Worm (Caenorhabditis elegans) whole organism, mixed stage, embryonic: Measurements from ENCODE around the gene ttm-2.

Experiments
- bed-3 ChIP-seq: fragments of 200-800 bp; sonication (Bioruptor generic); optimal IDR thresholded peaks from 3 replicates; lab custom pipeline; 2018; ENCODE audit warnings: mild to moderate bottlenecking, missing genetic modification characterization, moderate library complexity, missing compliant biosample characterization
- ceh-43 ChIP-seq: fragments of 200-800 bp; sonication (Bioruptor generic); optimal IDR thresholded peaks from 2 replicates; lab custom pipeline; 2018; ENCODE audit warnings: mild to moderate bottlenecking, missing genetic modification characterization, moderate library complexity, missing compliant biosample characterization
- elt-3 ChIP-seq: fragments of 150-350 bp; optimal IDR thresholded peaks from 2 replicates; lab custom pipeline; 2014; ENCODE audit warnings: missing biosample characterization, missing genetic modification characterization
- ham-2 ChIP-seq: fragments of 200-800 bp; sonication (Bioruptor generic); optimal IDR thresholded peaks from 2 replicates; lab custom pipeline; 2018; ENCODE audit warnings: mild to moderate bottlenecking, missing genetic modification characterization, missing compliant biosample characterization
- hlh-1 ChIP-seq: fragments of 150-350 bp; optimal IDR thresholded peaks from 2 replicates; lab custom pipeline; 2014; ENCODE audit warnings: missing biosample characterization, missing genetic modification reagents, missing genetic modification characterization
- lin-13 ChIP-seq: fragments of 150-350 bp; optimal IDR thresholded peaks from 2 replicates; lab custom pipeline; 2014; ENCODE audit warnings: missing biosample characterization, missing genetic modification characterization
- mls-2 ChIP-seq: sonication (generic microtip); optimal IDR thresholded peaks from 2 replicates; lab custom pipeline; 2016; ENCODE audit warnings: mild to moderate bottlenecking, missing genetic modification characterization, moderate library complexity, missing compliant biosample characterization
- snpc-4 ChIP-seq: fragments of 150-350 bp; optimal IDR thresholded peaks from 2 replicates; lab custom pipeline; 2014; ENCODE audit warnings: missing biosample characterization, missing genetic modification characterization
- tbx-8 ChIP-seq: fragments of 200-800 bp; sonication (Bioruptor generic); optimal IDR thresholded peaks from 2 replicates; lab custom pipeline; 2018; ENCODE audit warnings: mild to moderate bottlenecking, missing genetic modification characterization, moderate library complexity, missing compliant biosample characterization
- unc-39 ChIP-seq: fragments of 150-350 bp; optimal IDR thresholded peaks from 2 replicates; lab custom pipeline; 2014; ENCODE audit warnings: missing biosample characterization, missing genetic modification characterization
- unc-62 ChIP-seq: fragments of 150-350 bp; optimal IDR thresholded peaks from 2 replicates; lab custom pipeline; 2014; ENCODE audit warnings: missing biosample characterization, missing genetic modification reagents, missing genetic modification characterization
- ztf-11 ChIP-seq: fragments of 150-350 bp; optimal IDR thresholded peaks from 2 replicates; lab custom pipeline; 2014; ENCODE audit warnings: missing biosample characterization, missing genetic modification characterization

DNA sequence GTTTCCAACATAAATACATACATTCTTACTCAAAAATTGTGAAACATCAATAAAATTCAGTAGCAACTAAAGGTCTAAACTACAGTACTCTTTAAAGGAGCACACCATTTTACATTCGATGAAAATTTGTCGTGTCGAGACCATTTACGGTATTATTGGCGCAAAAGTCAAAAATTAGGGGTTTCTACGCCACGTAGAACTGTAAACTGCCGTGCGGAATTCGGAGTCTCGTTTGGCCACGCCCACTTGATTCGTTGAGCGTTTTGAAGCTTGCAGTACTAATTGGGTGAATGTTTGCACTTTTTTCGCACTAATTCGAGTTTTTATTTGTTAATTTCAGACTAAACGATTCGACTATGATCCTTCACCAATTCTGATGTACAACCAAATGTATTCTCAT lies 24.5 kb upstream of the ttm-2 start:
- TF ChIP-seq unc-39 (tag; lab: Kevin White, UChicago) (no peak), tbx-8 (GFP tag; lab: Kevin White, UChicago) (no peak), unc-62 (GFP tag; lab: Kevin White, UChicago) (no peak), elt-3 (no peak), ztf-11 (tag; lab: Kevin White, UChicago) (no peak), bed-3 (GFP tag; lab: Kevin White, UChicago) (no peak), snpc-4 (tag; lab: Kevin White, UChicago) (no peak), hlh-1 (tag; lab: Kevin White, UChicago) (no peak), lin-13 (tag; lab: Kevin White, UChicago) (no peak), ham-2 (GFP tag; lab: Kevin White, UChicago) (no peak), ceh-43 (no peak), mls-2 (tag; lab: Kevin White, UChicago) (no peak)
